Fruit fly (Drosophila melanogaster) Kc167 (cell line): ENCODE measurements around the gene ABCB7.

Source experiments
- Sin3A ChIP-seq: fragments of >200 bp; optimal IDR thresholded peaks from 2 replicates; lab custom pipeline; 2018; ENCODE audit warnings: missing external identifiers
- h ChIP-seq: fragments of >200 bp; optimal IDR thresholded peaks from 3 replicates; lab custom pipeline; 2018; ENCODE audit warnings: missing external identifiers
- insv ChIP-seq: fragments of >200 bp; optimal IDR thresholded peaks from 3 replicates; lab custom pipeline; 2018; ENCODE audit warnings: missing external identifiers
- psq ChIP-seq: fragments of >200 bp; optimal IDR thresholded peaks from 2 replicates; lab custom pipeline; 2017; ENCODE audit warnings: missing external identifiers
- ttk ChIP-seq: sonication (Bioruptor generic); optimal IDR thresholded peaks from 2 replicates; lab custom pipeline; 2017; ENCODE audit warnings: missing external identifiers

DNA sequence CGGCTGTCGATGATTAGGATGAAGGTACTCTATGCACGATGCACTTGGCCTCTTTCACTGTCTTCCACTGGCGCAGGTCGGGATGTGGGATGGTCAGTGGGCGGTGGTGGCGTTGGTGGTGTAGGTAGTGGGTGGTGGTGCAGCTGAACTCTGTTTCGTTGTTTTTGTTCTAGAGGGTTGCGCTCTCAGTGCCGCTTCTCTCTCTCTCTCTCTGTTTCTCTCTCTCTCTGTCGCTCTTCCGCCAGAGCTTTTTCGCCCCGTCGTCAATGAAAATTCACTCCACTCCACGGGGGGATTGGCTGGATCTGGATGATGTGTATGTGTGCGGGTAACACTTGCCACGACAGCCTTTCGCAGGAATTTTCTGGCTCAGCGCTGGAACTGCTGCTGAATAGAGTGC is 18.7 kb downstream of the ABCB7 start:
- TF ChIP-seq h (lab: Kevin White, UChicago) (no peak), ttk (no peak), psq (lab: Kevin White, UChicago) (no peak), insv (lab: Kevin White, UChicago) (no peak), Sin3A (lab: Kevin White, UChicago) (no peak)
